Fruit fly (Drosophila melanogaster): Measurements from ENCODE around the gene RpS28-like.
A peak's percentile ranks its signal among the peaks of the same experiment; 100 is the strongest.

RpS28-like gene

dm6 chr2L:9438227-9438626 lies 1.6 kb downstream of the RpS28-like start (continued):
- TF ChIP-seq Eip78C (GFP tag) (peak; percentile 84), Smox (GFP tag; optimal IDR thresholded peaks at IDR 0.05) (peak; percentile 76), CG6792 (GFP tag; optimal IDR thresholded peaks at IDR 0.05) (peak; percentile 54), CG7368 (GFP tag; optimal IDR thresholded peaks at IDR 0.05) (peak; percentile 24), topi (GFP tag; optimal IDR thresholded peaks at IDR 0.05) (peak; percentile 71), CG6163 (GFP tag; IDR thresholded peaks at IDR 0.05) (peak; percentile 56; the same call in 1 of the 3 replicates), esn (GFP tag; optimal IDR thresholded peaks at IDR 0.05) (peak; percentile 74), Met (GFP tag; optimal IDR thresholded peaks at IDR 0.05) (peak; percentile 58), Hr39 (GFP tag; optimal IDR thresholded peaks at IDR 0.05) (peak; percentile 74), CG8119 (GFP tag; IDR thresholded peaks at IDR 0.05) (peak; percentile 42; the same call in 2 of the 3 replicates), svp (GFP tag) (peak; percentile 82)

- TF ChIP-seq Ets96B (tag; optimal IDR thresholded peaks at IDR 0.05), result no peak
- no peak for TF ChIP-seq Met (GFP tag; optimal IDR thresholded peaks at IDR 0.05)
- TF ChIP-seq net (GFP tag; optimal IDR thresholded peaks at IDR 0.05), result no peak
- TF ChIP-seq Blimp-1 (GFP tag; optimal IDR thresholded peaks at IDR 0.05), result no peak
- TF ChIP-seq fd59A (GFP tag; optimal IDR thresholded peaks at IDR 0.05), result no peak
- no peak for TF ChIP-seq Hr4 (GFP tag; optimal IDR thresholded peaks at IDR 0.05)
- no peak for TF ChIP-seq Hr39 (GFP tag; optimal IDR thresholded peaks at IDR 0.05)
These were observed 4.0 kb downstream of the RpS28-like start, which contains the start of gene CG33723 for dm6 chr2L:9440640-9441039. Gene CG33723 (minus strand): TSS chr2L:9440740.

dm6 chr2L:9442795-9443287 lies 6.2 kb downstream of the RpS28-like start:
- TF ChIP-seq Eip75B (GFP tag; optimal IDR thresholded peaks at IDR 0.05) (no peak), fkh (GFP tag; optimal IDR thresholded peaks at IDR 0.05) (no peak), CG15336 (GFP tag; IDR thresholded peaks at IDR 0.05) (no peak), CG8319 (GFP tag; optimal IDR thresholded peaks at IDR 0.05) (no peak), CG6854 (GFP tag; optimal IDR thresholded peaks at IDR 0.05) (no peak), vri (GFP tag; optimal IDR thresholded peaks at IDR 0.05) (no peak), Sox14 (GFP tag; optimal IDR thresholded peaks at IDR 0.05) (no peak), salr (GFP tag; optimal IDR thresholded peaks at IDR 0.05) (no peak), Hr38 (GFP tag; optimal IDR thresholded peaks at IDR 0.05) (no peak), CG10669 (GFP tag; optimal IDR thresholded peaks at IDR 0.05) (no peak), achi (GFP tag; optimal IDR thresholded peaks at IDR 0.05) (no peak), CG11294 (GFP tag; IDR thresholded peaks at IDR 0.05) (no peak), CG4318 (GFP tag; optimal IDR thresholded peaks at IDR 0.05) (no peak), eg (GFP tag; IDR thresholded peaks at IDR 0.05) (no peak), CG31627 (GFP tag; optimal IDR thresholded peaks at IDR 0.05) (no peak), CG9139 (GFP tag; optimal IDR thresholded peaks at IDR 0.05) (no peak)

- TF ChIP-seq esn (GFP tag; optimal IDR thresholded peaks at IDR 0.05) (no peak), CG9139 (GFP tag; optimal IDR thresholded peaks at IDR 0.05) (no peak), Hr38 (GFP tag; optimal IDR thresholded peaks at IDR 0.05) (no peak), Ets96B (tag; optimal IDR thresholded peaks at IDR 0.05) (no peak), Gug (GFP tag; IDR thresholded peaks at IDR 0.05) (no peak), CG15336 (GFP tag; IDR thresholded peaks at IDR 0.05) (no peak), topi (GFP tag; optimal IDR thresholded peaks at IDR 0.05) (no peak), CG32006 (GFP tag; optimal IDR thresholded peaks at IDR 0.05) (no peak)
These were observed 9.1 kb downstream of the RpS28-like start for dm6 chr2L:9445753-9446152.

DNA sequence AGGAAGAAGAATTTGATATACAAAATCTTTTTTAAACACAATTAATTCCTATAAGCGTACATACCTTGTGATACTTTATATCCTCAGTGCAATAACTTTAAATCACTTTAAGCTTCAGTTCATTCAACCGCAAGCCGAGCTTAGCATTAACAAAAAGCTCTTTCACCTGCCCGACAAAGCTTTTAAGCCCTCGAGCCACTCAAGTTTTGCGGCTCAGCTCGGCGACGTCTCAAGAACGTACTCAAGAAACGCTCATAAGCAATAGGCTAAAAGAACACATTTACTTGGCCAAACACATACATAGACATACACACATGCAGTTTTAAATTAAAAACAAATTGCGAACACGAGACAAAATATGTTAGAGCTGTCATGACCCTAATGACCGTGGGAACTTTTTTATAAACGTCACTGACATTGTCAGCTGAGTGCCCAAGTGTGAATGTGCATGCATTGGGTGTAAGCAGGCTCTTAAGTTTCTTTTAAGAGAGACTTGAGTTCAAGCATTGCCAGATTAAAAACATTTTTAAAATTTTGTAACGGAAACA lies 9.9 kb downstream of the RpS28-like start:
- TF ChIP-seq dsx (GFP tag; optimal IDR thresholded peaks at IDR 0.05; ENCODE audit: poor library complexity, severe bottlenecking) (peak; percentile 26), CG8319 (GFP tag; optimal IDR thresholded peaks at IDR 0.05) (no peak), Eip78C (GFP tag) (peak; percentile 42)
